Worm (Caenorhabditis elegans) whole organism, L2 larva: Measurements from ENCODE around the gene cct-7.

Source experiments
- C34F6.9 ChIP-seq: fragments of 150-350 bp; optimal IDR thresholded peaks from 2 replicates; lab custom pipeline; 2014; ENCODE audit warnings: missing biosample characterization, missing genetic modification characterization
- F13H6.1 ChIP-seq: sonication (generic microtip); optimal IDR thresholded peaks from 2 replicates; lab custom pipeline; 2016; ENCODE audit warnings: missing genetic modification characterization, missing compliant biosample characterization
- R02D3.7 ChIP-seq: fragments of 150-350 bp; optimal IDR thresholded peaks from 2 replicates; lab custom pipeline; 2014; ENCODE audit warnings: missing biosample characterization, missing genetic modification characterization
- Y55F3AM.14 ChIP-seq: fragments of 200-800 bp; sonication (Bioruptor generic); optimal IDR thresholded peaks from 2 replicates; lab custom pipeline; 2018; ENCODE audit warnings: mild to moderate bottlenecking, missing genetic modification characterization, missing compliant biosample characterization
- ZK546.5 ChIP-seq: sonication (generic microtip); optimal IDR thresholded peaks from 2 replicates; lab custom pipeline; 2017; ENCODE audit warnings: missing biosample characterization, missing genetic modification characterization
- alr-1 ChIP-seq: fragments of 150-350 bp; optimal IDR thresholded peaks from 2 replicates; lab custom pipeline; 2014; ENCODE audit warnings: missing biosample characterization, missing genetic modification characterization
- blmp-1 ChIP-seq: sonication (generic microtip); optimal IDR thresholded peaks from 2 replicates; lab custom pipeline; 2017; ENCODE audit warnings: missing genetic modification characterization, mild to moderate bottlenecking, missing compliant biosample characterization, antibody characterized with exemption, moderate library complexity; ENCODE audit not compliant: insufficient read depth
- ceh-82 ChIP-seq: fragments of 150-350 bp; optimal IDR thresholded peaks from 2 replicates; lab custom pipeline; 2014; ENCODE audit warnings: missing biosample characterization, missing genetic modification characterization
- crh-2 ChIP-seq: sonication (generic microtip); optimal IDR thresholded peaks from 2 replicates; lab custom pipeline; 2017; ENCODE audit warnings: missing biosample characterization, missing genetic modification characterization
- dmd-4 ChIP-seq: sonication (generic microtip); optimal IDR thresholded peaks from 2 replicates; lab custom pipeline; 2017; ENCODE audit warnings: missing biosample characterization, missing genetic modification characterization
- egl-27 ChIP-seq: sonication (generic microtip); optimal IDR thresholded peaks from 3 replicates; lab custom pipeline; 2017; ENCODE audit warnings: missing biosample characterization, missing genetic modification reagents, missing genetic modification characterization
- elt-1 ChIP-seq: fragments of 150-350 bp; optimal IDR thresholded peaks from 2 replicates; lab custom pipeline; 2014; ENCODE audit warnings: missing biosample characterization, missing genetic modification characterization
- elt-3 ChIP-seq: sonication (generic microtip); optimal IDR thresholded peaks from 2 replicates; lab custom pipeline; 2017; ENCODE audit warnings: missing biosample characterization, missing genetic modification characterization
- fos-1 ChIP-seq: fragments of 150-350 bp; optimal IDR thresholded peaks from 2 replicates; lab custom pipeline; 2014; ENCODE audit warnings: missing biosample characterization, missing genetic modification characterization
- gmeb-1 ChIP-seq: fragments of 150-350 bp; optimal IDR thresholded peaks from 2 replicates; lab custom pipeline; 2014; ENCODE audit warnings: missing biosample characterization, missing genetic modification characterization
- lin-11 ChIP-seq: fragments of 150-350 bp; sonication (generic microtip); optimal IDR thresholded peaks from 2 replicates; lab custom pipeline; 2014; ENCODE audit warnings: missing biosample characterization, missing genetic modification characterization, inconsistent platforms, mixed read lengths
- lin-13 ChIP-seq: fragments of 150-350 bp; optimal IDR thresholded peaks from 2 replicates; lab custom pipeline; 2014; ENCODE audit warnings: missing biosample characterization, missing genetic modification reagents, missing genetic modification characterization
- lin-39 ChIP-seq: fragments of 150-350 bp; optimal IDR thresholded peaks from 2 replicates; lab custom pipeline; 2014; ENCODE audit warnings: missing biosample characterization, missing genetic modification reagents, missing genetic modification characterization
- lsy-2 ChIP-seq, 2 experiments: fragments of 150-350 bp in 1 of 2; sonication (generic microtip) in 1 of 2; optimal IDR thresholded peaks; 2 replicates each; lab custom pipeline; 2014 to 2017; ENCODE audit warnings: missing biosample characterization in 2 of 2, missing genetic modification characterization in 2 of 2
- mab-5 ChIP-seq: fragments of 150-350 bp; optimal IDR thresholded peaks from 2 replicates; lab custom pipeline; 2014; ENCODE audit warnings: missing biosample characterization, missing genetic modification characterization
- mbf-1 ChIP-seq: sonication (generic microtip); optimal IDR thresholded peaks from 2 replicates; lab custom pipeline; 2017; ENCODE audit warnings: missing biosample characterization, missing genetic modification characterization
- mdl-1 ChIP-seq, 2 experiments: fragments of 150-350 bp in 1 of 2; sonication (generic microtip) in 1 of 2; optimal IDR thresholded peaks; 2 replicates each; lab custom pipeline; 2017; ENCODE audit warnings: missing biosample characterization in 2 of 2, missing genetic modification characterization in 2 of 2
- nhr-11 ChIP-seq: fragments of 150-350 bp; optimal IDR thresholded peaks from 2 replicates; lab custom pipeline; 2014; ENCODE audit warnings: missing biosample characterization, missing genetic modification characterization
- nhr-129 ChIP-seq: fragments of 150-350 bp; optimal IDR thresholded peaks from 2 replicates; lab custom pipeline; 2014; ENCODE audit warnings: missing biosample characterization, missing genetic modification characterization
- nhr-21 ChIP-seq: fragments of 150-350 bp; optimal IDR thresholded peaks from 2 replicates; lab custom pipeline; 2014; ENCODE audit warnings: missing biosample characterization, missing genetic modification characterization
- nhr-23 ChIP-seq: fragments of 150-350 bp; optimal IDR thresholded peaks from 2 replicates; lab custom pipeline; 2014; ENCODE audit warnings: missing biosample characterization, missing genetic modification reagents, missing genetic modification characterization
- nhr-237 ChIP-seq: fragments of 150-350 bp; optimal IDR thresholded peaks from 2 replicates; lab custom pipeline; 2014; ENCODE audit warnings: missing biosample characterization, missing genetic modification characterization
- nhr-25 ChIP-seq: fragments of 150-350 bp; sonication (generic microtip); optimal IDR thresholded peaks from 3 replicates; lab custom pipeline; 2014; ENCODE audit warnings: missing biosample characterization, missing genetic modification characterization
- nhr-6 ChIP-seq: fragments of 150-350 bp; optimal IDR thresholded peaks from 2 replicates; lab custom pipeline; 2014; ENCODE audit warnings: missing biosample characterization, missing genetic modification characterization
- nhr-77 ChIP-seq: fragments of 150-350 bp; optimal IDR thresholded peaks from 2 replicates; lab custom pipeline; 2014; ENCODE audit warnings: missing biosample characterization, missing genetic modification characterization
- peb-1 ChIP-seq: fragments of 150-350 bp; optimal IDR thresholded peaks from 2 replicates; lab custom pipeline; 2014; ENCODE audit warnings: missing biosample characterization, missing genetic modification characterization
- sem-4 ChIP-seq: fragments of 150-350 bp; optimal IDR thresholded peaks from 2 replicates; lab custom pipeline; 2014; ENCODE audit warnings: missing biosample characterization, missing genetic modification reagents, missing genetic modification characterization
- skn-1 ChIP-seq: sonication (generic microtip); optimal IDR thresholded peaks from 2 replicates; lab custom pipeline; 2017; ENCODE audit warnings: missing biosample characterization, missing genetic modification characterization
- sma-3 ChIP-seq: sonication (generic microtip); optimal IDR thresholded peaks from 2 replicates; lab custom pipeline; 2016; ENCODE audit warnings: missing genetic modification reagents, missing genetic modification characterization, missing compliant biosample characterization
- sma-9 ChIP-seq, 2 experiments: fragments of 150-350 bp in 1 of 2; sonication (generic microtip) in 1 of 2; optimal IDR thresholded peaks; 2 replicates each; lab custom pipeline; 2014 to 2016; ENCODE audit warnings: missing genetic modification characterization in 2 of 2, mild to moderate bottlenecking in 1 of 2, missing biosample characterization in 1 of 2, missing compliant biosample characterization in 1 of 2, missing genetic modification reagents in 1 of 2, moderate library complexity in 1 of 2
- snpc-4 ChIP-seq: fragments of 150-350 bp; optimal IDR thresholded peaks from 2 replicates; lab custom pipeline; 2014; ENCODE audit warnings: missing biosample characterization, missing genetic modification characterization
- unc-39 ChIP-seq: fragments of 150-350 bp; optimal IDR thresholded peaks from 2 replicates; lab custom pipeline; 2014; ENCODE audit warnings: missing biosample characterization, missing genetic modification characterization
- unc-55 ChIP-seq: fragments of 150-350 bp; sonication (generic microtip); optimal IDR thresholded peaks from 3 replicates; lab custom pipeline; 2014; ENCODE audit warnings: missing biosample characterization, missing genetic modification reagents, missing genetic modification characterization
- unc-62 ChIP-seq: fragments of 150-350 bp; optimal IDR thresholded peaks from 2 replicates; lab custom pipeline; 2014; ENCODE audit warnings: missing biosample characterization, missing genetic modification reagents, missing genetic modification characterization
- zag-1 ChIP-seq: fragments of 150-350 bp; optimal IDR thresholded peaks from 2 replicates; lab custom pipeline; 2014; ENCODE audit warnings: missing biosample characterization, missing genetic modification characterization
- ztf-1 ChIP-seq: fragments of 200-800 bp; sonication (Bioruptor generic); conservative IDR thresholded peaks from 2 replicates; pipeline ENCODE4 v1.3.6; 2022; ENCODE audit warnings: missing genetic modification characterization, missing compliant biosample characterization
- ztf-11 ChIP-seq: sonication (generic microtip); optimal IDR thresholded peaks from 2 replicates; lab custom pipeline; 2017; ENCODE audit warnings: missing biosample characterization, missing genetic modification characterization
- ztf-4 ChIP-seq: fragments of 150-350 bp; optimal IDR thresholded peaks from 2 replicates; lab custom pipeline; 2014; ENCODE audit warnings: missing biosample characterization, missing genetic modification characterization

The cct-7 gene

ce11 chrV:1871768-1872296 is at the start of gene cct-7, which contains the start of gene T10B5.4:
cct-7 (plus strand) TSS chrV:1872246.
T10B5.4 (minus strand) TSS chrV:1871807.
- peak; percentile 84 for TF ChIP-seq lin-11 (tag; lab: Kevin White, UChicago)
- TF ChIP-seq sma-9 (GFP tag; optimal IDR thresholded peaks at IDR 0.05; lab: Kevin White, UChicago), result peak; percentile 70
- TF ChIP-seq sma-9 (tag; optimal IDR thresholded peaks at IDR 0.05; lab: Kevin White, UChicago), result no peak
- no peak for TF ChIP-seq unc-39 (tag; lab: Kevin White, UChicago)
- no peak for TF ChIP-seq ceh-82 (tag; lab: Kevin White, UChicago)
- TF ChIP-seq elt-3 (tag; lab: Kevin White, UChicago), result no peak
- TF ChIP-seq crh-2 (tag; lab: Kevin White, UChicago), result peak; percentile 93
- TF ChIP-seq elt-1 (tag; lab: Kevin White, UChicago), result no peak
- TF ChIP-seq C34F6.9 (tag; lab: Kevin White, UChicago), result peak; percentile 98
- TF ChIP-seq egl-27 (tag; lab: Kevin White, UChicago), result peak; percentile 75
- peak; percentile 71 for TF ChIP-seq sem-4
- TF ChIP-seq lin-39 (tag; lab: Kevin White, UChicago), result no peak
- no peak for TF ChIP-seq nhr-77 (tag; lab: Kevin White, UChicago)
- no peak for TF ChIP-seq peb-1
- no peak for TF ChIP-seq unc-62
- TF ChIP-seq snpc-4, result peak; percentile 65
- peak; percentile 94 for TF ChIP-seq lin-13
- peak; percentile 84 for TF ChIP-seq fos-1 (tag; lab: Kevin White, UChicago)
- TF ChIP-seq nhr-25 (tag; lab: Kevin White, UChicago), result peak; percentile 26
- TF ChIP-seq blmp-1 (tag; lab: Kevin White, UChicago), result no peak
- TF ChIP-seq mbf-1 (tag; lab: Kevin White, UChicago), result no peak
- peak; percentile 10 for TF ChIP-seq skn-1 (tag; lab: Kevin White, UChicago)
- peak; percentile 67 for TF ChIP-seq nhr-21
- TF ChIP-seq R02D3.7 (tag; lab: Kevin White, UChicago), result no peak
- TF ChIP-seq dmd-4 (tag; lab: Kevin White, UChicago), result no peak
- peak; percentile 72 for TF ChIP-seq Y55F3AM.14 (GFP tag; lab: Kevin White, UChicago)
- TF ChIP-seq unc-55 (GFP tag; lab: Kevin White, UChicago), result peak; percentile 97
- TF ChIP-seq nhr-237 (tag; lab: Kevin White, UChicago), result no peak
- peak; percentile 51 for TF ChIP-seq nhr-6 (tag; lab: Kevin White, UChicago)
- no peak for TF ChIP-seq nhr-11 (tag; lab: Kevin White, UChicago)
- peak; percentile 65 for TF ChIP-seq sma-3 (GFP tag; lab: Kevin White, UChicago)
- TF ChIP-seq nhr-129 (tag; lab: Kevin White, UChicago), result peak; percentile 93
- peak; percentile 54 to 91 for TF ChIP-seq lsy-2 (tag; optimal IDR thresholded peaks at IDR 0.05; lab: Kevin White, UChicago)
- TF ChIP-seq alr-1, result no peak
- peak; percentile 66 for TF ChIP-seq mab-5 (tag; lab: Kevin White, UChicago)
- peak; percentile 96 for TF ChIP-seq zag-1 (tag; lab: Kevin White, UChicago)
- TF ChIP-seq ztf-4, result peak; percentile 40
- TF ChIP-seq F13H6.1 (tag; lab: Kevin White, UChicago), result peak; percentile 87
- TF ChIP-seq nhr-23, result no peak
- TF ChIP-seq gmeb-1, result peak; percentile 67
- peak in 1 of 2 experiments; percentile 80 for TF ChIP-seq mdl-1 (tag; optimal IDR thresholded peaks at IDR 0.05; lab: Kevin White, UChicago)
- TF ChIP-seq ztf-1, result no peak

- TF ChIP-seq unc-55 (GFP tag; lab: Kevin White, UChicago), result no peak
- no peak for TF ChIP-seq alr-1
- TF ChIP-seq skn-1 (tag; lab: Kevin White, UChicago), result no peak
- no peak for TF ChIP-seq nhr-23
- TF ChIP-seq lin-13, result no peak
- TF ChIP-seq ztf-11 (tag; lab: Kevin White, UChicago), result no peak
- TF ChIP-seq lin-11 (tag; lab: Kevin White, UChicago), result no peak
- TF ChIP-seq nhr-77 (tag; lab: Kevin White, UChicago), result no peak
- TF ChIP-seq ZK546.5 (tag; lab: Kevin White, UChicago), result no peak
- no peak for TF ChIP-seq fos-1 (tag; lab: Kevin White, UChicago)
These were observed 47.5 kb upstream of the cct-7 start for ce11 chrV:1824528-1824927.
